Worm (Caenorhabditis elegans) whole organism, L4/young adult: Measurements from ENCODE around the gene fbxa-96.

Source experiments
- W03F9.2 ChIP-seq: fragments of 150-350 bp; optimal IDR thresholded peaks from 2 replicates; lab custom pipeline; 2014; ENCODE audit warnings: missing biosample characterization, missing genetic modification characterization
- dao-5 ChIP-seq: sonication (generic microtip); optimal IDR thresholded peaks from 2 replicates; lab custom pipeline; 2016; ENCODE audit warnings: missing genotype, missing genetic modification characterization, moderate library complexity, missing compliant biosample characterization
- him-1 ChIP-seq: sonication (generic microtip); optimal IDR thresholded peaks from 2 replicates; lab custom pipeline; 2016; ENCODE audit warnings: missing genotype, missing genetic modification reagents, missing genetic modification characterization, missing compliant biosample characterization

The fbxa-96 gene

ce11 chrX:15060303-15060702, at the start of gene fbxa-96:
Gene fbxa-96, minus strand, starts transcription at chrX:15060403.
- no peak for TF ChIP-seq W03F9.2 (tag; lab: Kevin White, UChicago)
- no peak for TF ChIP-seq him-1 (tag; lab: Kevin White, UChicago)
- no peak for TF ChIP-seq dao-5 (tag; lab: Kevin White, UChicago)

- TF ChIP-seq W03F9.2 (tag; lab: Kevin White, UChicago), result no peak
- TF ChIP-seq dao-5 (tag; lab: Kevin White, UChicago), result no peak
- TF ChIP-seq him-1 (tag; lab: Kevin White, UChicago), result no peak
These were observed 47.6 kb upstream of the fbxa-96 start, which contains the start of gene mlt-9 for ce11 chrX:15107747-15108252. Gene mlt-9, minus strand, starts transcription at chrX:15107797.

- TF ChIP-seq him-1 (tag; lab: Kevin White, UChicago), result no peak
- no peak for TF ChIP-seq W03F9.2 (tag; lab: Kevin White, UChicago)
- no peak for TF ChIP-seq dao-5 (tag; lab: Kevin White, UChicago)
These were observed 44.8 kb upstream of the fbxa-96 start for ce11 chrX:15104963-15105493.

DNA sequence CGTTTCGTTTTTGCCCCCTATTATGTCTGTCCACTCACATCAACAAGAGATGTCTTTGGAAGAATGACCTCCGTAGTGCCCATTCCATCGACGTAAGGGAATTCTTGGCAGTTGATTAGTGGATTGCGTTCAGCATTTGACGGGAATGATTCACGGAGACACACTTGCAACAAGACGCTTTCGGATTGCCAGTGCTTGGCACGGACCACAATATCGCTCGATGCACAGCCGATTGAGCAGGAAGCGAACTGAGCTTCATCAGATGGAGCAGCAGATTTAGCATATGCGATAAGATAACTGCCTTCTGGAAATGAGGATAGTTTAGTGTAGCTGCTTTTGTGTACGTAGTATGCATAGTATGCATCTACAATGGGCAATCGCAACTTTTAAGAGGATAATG, 43.3 kb upstream of the fbxa-96 start:
- TF ChIP-seq W03F9.2 (tag; lab: Kevin White, UChicago), result no peak
- no peak for TF ChIP-seq dao-5 (tag; lab: Kevin White, UChicago)
- no peak for TF ChIP-seq him-1 (tag; lab: Kevin White, UChicago)

DNA sequence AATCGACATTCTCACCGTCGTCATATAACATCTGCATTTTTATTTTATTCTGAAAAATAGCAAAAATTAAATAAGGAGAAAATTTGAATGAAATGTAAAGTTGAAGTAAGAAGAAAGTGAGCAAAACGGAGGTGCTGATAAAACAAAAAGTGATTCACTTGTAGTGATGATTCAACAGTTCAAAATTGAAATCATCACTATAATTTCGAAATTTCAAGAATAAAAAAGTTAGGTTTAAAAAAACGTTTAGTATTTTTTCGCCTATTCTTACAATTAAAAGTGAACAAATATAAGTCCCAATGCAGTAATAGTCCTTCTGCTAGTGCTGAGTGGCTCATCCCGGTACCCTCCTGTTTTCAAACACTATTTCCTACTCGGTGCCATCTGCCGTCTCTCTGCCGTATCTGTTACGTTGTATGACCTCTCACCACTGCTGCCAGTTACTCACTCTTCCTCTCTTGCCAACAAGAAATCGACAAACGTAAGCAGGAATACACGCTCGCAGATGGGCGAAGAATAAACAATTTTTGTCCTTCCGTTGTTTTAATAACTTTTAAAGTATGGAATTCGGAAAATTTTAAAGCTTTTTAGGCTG, 40.3 kb upstream of the fbxa-96 start, which contains the start of gene dhhc-1:
dhhc-1 (minus strand) TSS at position 51 of the 595 bp plus-strand sequence.
- no peak for TF ChIP-seq him-1 (tag; lab: Kevin White, UChicago)
- no peak for TF ChIP-seq dao-5 (tag; lab: Kevin White, UChicago)
- no peak for TF ChIP-seq W03F9.2 (tag; lab: Kevin White, UChicago)

DNA sequence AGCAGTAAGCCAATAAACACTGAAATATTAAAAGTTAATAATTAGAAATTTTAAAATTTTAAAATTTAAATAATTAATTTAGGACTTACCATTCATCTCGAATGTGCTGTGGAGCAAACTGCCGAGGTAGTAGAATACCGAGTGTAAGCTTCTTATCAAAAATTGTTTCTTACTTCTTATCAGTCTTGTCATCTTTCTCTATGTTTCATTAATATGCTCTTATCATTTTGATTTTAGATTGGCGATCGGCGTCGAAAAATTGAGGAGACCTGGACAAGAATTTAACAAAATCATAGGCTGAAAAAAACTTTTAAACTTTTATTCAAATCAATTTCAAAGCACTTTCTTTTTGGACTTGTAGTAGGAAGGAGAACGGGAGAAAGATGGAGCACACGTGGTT, 37.6 kb upstream of the fbxa-96 start, which contains the start of gene F09B12.3:
F09B12.3 (minus strand) TSS at position 192 of the 400 bp plus-strand sequence.
- TF ChIP-seq dao-5 (tag; lab: Kevin White, UChicago), result no peak
- no peak for TF ChIP-seq W03F9.2 (tag; lab: Kevin White, UChicago)
- no peak for TF ChIP-seq him-1 (tag; lab: Kevin White, UChicago)

ce11 chrX:15096277-15096676, 36.1 kb upstream of the fbxa-96 start:
- TF ChIP-seq him-1 (tag; lab: Kevin White, UChicago) (no peak), W03F9.2 (tag; lab: Kevin White, UChicago) (no peak), dao-5 (tag; lab: Kevin White, UChicago) (no peak)

- TF ChIP-seq W03F9.2 (tag; lab: Kevin White, UChicago) (no peak), dao-5 (tag; lab: Kevin White, UChicago) (no peak), him-1 (tag; lab: Kevin White, UChicago) (no peak)
These were observed 34.8 kb upstream of the fbxa-96 start, which contains the start of gene F09B12.7 for ce11 chrX:15094973-15095372. Gene F09B12.7, minus strand, starts transcription at chrX:15095073.

ce11 chrX:15092775-15093386, 32.7 kb upstream of the fbxa-96 start:
- no peak for TF ChIP-seq dao-5 (tag; lab: Kevin White, UChicago)
- TF ChIP-seq him-1 (tag; lab: Kevin White, UChicago), result no peak
- TF ChIP-seq W03F9.2 (tag; lab: Kevin White, UChicago), result no peak

DNA sequence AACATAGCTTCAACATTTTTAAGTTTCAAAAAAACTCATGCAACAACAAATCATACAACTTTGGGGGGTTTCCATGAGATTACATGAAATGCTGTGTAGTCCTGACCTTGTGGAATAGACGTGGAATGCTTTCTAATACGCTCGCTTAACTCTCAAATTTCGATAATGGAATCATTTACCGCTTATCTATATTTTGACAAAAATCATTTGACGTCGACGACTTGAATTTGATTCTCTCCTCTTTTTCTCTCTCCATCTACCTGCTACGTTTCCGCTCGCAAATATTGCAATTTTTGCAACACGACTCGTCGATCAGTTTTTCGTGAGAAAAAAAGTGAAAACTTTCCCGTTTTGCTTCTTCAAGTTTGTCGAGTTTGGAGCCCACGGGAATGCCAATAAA, 28.9 kb upstream of the fbxa-96 start, which contains the start of gene flr-4:
flr-4 (plus strand) TSS at position 275 of the 400 bp plus-strand sequence.
- no peak for TF ChIP-seq him-1 (tag; lab: Kevin White, UChicago)
- TF ChIP-seq W03F9.2 (tag; lab: Kevin White, UChicago), result no peak
- TF ChIP-seq dao-5 (tag; lab: Kevin White, UChicago), result no peak

ce11 chrX:15087752-15088151, 27.5 kb upstream of the fbxa-96 start:
- TF ChIP-seq W03F9.2 (tag; lab: Kevin White, UChicago), result no peak
- no peak for TF ChIP-seq him-1 (tag; lab: Kevin White, UChicago)
- TF ChIP-seq dao-5 (tag; lab: Kevin White, UChicago), result no peak

DNA sequence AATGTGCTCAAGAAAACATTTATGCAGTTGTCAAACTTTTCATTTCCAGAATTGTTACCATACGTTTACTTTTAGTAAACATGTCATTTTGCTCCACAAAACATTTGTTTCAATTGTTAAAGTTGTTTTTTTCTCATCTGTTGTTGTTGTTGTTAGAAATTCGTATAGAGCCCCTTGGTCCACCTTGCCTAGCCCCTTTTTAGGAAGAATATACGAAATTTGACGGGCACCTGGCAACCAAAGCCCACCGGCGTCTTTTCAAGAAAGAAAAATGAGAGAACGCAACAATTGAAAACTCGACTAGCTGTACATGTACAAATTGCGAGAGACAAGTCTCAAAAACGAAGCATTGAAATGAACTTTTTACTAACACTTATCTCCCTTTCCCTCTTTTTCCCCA, 24.2 kb upstream of the fbxa-96 start, which contains the start of gene F09B12.5:
F09B12.5 (plus strand) TSS at position 301 of the 400 bp plus-strand sequence.
- TF ChIP-seq dao-5 (tag; lab: Kevin White, UChicago) (no peak), him-1 (tag; lab: Kevin White, UChicago) (no peak), W03F9.2 (tag; lab: Kevin White, UChicago) (no peak)

DNA sequence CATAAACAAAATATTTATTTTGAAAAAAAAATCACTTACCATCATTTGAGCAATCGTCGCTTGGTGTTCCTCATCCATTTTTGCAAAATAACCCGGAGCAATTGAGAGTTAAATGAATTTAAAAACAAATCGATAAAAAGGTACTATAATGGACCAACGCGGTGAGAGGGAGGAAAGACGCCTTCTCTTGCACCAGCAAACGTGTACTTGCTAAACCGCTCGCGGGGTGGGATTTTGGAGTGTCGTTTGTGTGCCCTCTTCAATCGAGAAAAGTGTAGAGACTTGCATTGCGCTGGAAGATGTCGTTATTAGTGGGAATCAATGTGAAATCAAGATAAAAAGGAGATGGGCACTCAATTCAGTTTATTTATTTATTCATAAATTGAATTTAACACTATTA, 23.6 kb upstream of the fbxa-96 start, which contains the start of gene H40L08.1:
H40L08.1 (minus strand) TSS at position 292 of the 400 bp plus-strand sequence.
- TF ChIP-seq W03F9.2 (tag; lab: Kevin White, UChicago), result no peak
